Worm (Caenorhabditis elegans) whole organism, L2 larva: Measurements from ENCODE around the gene F46G10.2.

Experiments used
- C34F6.9 ChIP-seq: fragments of 150-350 bp; optimal IDR thresholded peaks from 2 replicates; lab custom pipeline; 2014; ENCODE audit warnings: missing biosample characterization, missing genetic modification characterization
- Y55F3AM.14 ChIP-seq: fragments of 200-800 bp; sonication (Bioruptor generic); optimal IDR thresholded peaks from 2 replicates; lab custom pipeline; 2018; ENCODE audit warnings: mild to moderate bottlenecking, missing genetic modification characterization, missing compliant biosample characterization
- ZK546.5 ChIP-seq: sonication (generic microtip); optimal IDR thresholded peaks from 2 replicates; lab custom pipeline; 2017; ENCODE audit warnings: missing biosample characterization, missing genetic modification characterization
- ceh-16 ChIP-seq: fragments of 150-350 bp; optimal IDR thresholded peaks from 2 replicates; lab custom pipeline; 2014; ENCODE audit warnings: missing biosample characterization, missing genetic modification characterization
- ceh-82 ChIP-seq: fragments of 150-350 bp; optimal IDR thresholded peaks from 2 replicates; lab custom pipeline; 2014; ENCODE audit warnings: missing biosample characterization, missing genetic modification characterization
- crh-2 ChIP-seq: sonication (generic microtip); optimal IDR thresholded peaks from 2 replicates; lab custom pipeline; 2017; ENCODE audit warnings: missing biosample characterization, missing genetic modification characterization
- elt-3 ChIP-seq: sonication (generic microtip); optimal IDR thresholded peaks from 2 replicates; lab custom pipeline; 2017; ENCODE audit warnings: missing biosample characterization, missing genetic modification characterization
- fos-1 ChIP-seq: fragments of 150-350 bp; optimal IDR thresholded peaks from 2 replicates; lab custom pipeline; 2014; ENCODE audit warnings: missing biosample characterization, missing genetic modification characterization
- gmeb-1 ChIP-seq: fragments of 150-350 bp; optimal IDR thresholded peaks from 2 replicates; lab custom pipeline; 2014; ENCODE audit warnings: missing biosample characterization, missing genetic modification characterization
- lin-39 ChIP-seq: fragments of 150-350 bp; optimal IDR thresholded peaks from 2 replicates; lab custom pipeline; 2014; ENCODE audit warnings: missing biosample characterization, missing genetic modification reagents, missing genetic modification characterization
- lsy-2 ChIP-seq, 2 experiments: fragments of 150-350 bp in 1 of 2; sonication (generic microtip) in 1 of 2; optimal IDR thresholded peaks; 2 replicates each; lab custom pipeline; 2014 to 2017; ENCODE audit warnings: missing biosample characterization in 2 of 2, missing genetic modification characterization in 2 of 2
- mab-5 ChIP-seq: fragments of 150-350 bp; optimal IDR thresholded peaks from 2 replicates; lab custom pipeline; 2014; ENCODE audit warnings: missing biosample characterization, missing genetic modification characterization
- mbf-1 ChIP-seq: sonication (generic microtip); optimal IDR thresholded peaks from 2 replicates; lab custom pipeline; 2017; ENCODE audit warnings: missing biosample characterization, missing genetic modification characterization
- mdl-1 ChIP-seq, 2 experiments: fragments of 150-350 bp in 1 of 2; sonication (generic microtip) in 1 of 2; optimal IDR thresholded peaks; 2 replicates each; lab custom pipeline; 2017; ENCODE audit warnings: missing biosample characterization in 2 of 2, missing genetic modification characterization in 2 of 2
- nhr-10 ChIP-seq: sonication (generic microtip); optimal IDR thresholded peaks from 2 replicates; lab custom pipeline; 2017; ENCODE audit warnings: missing biosample characterization, missing genetic modification characterization
- nhr-11 ChIP-seq: fragments of 150-350 bp; optimal IDR thresholded peaks from 2 replicates; lab custom pipeline; 2014; ENCODE audit warnings: missing biosample characterization, missing genetic modification characterization
- nhr-12 ChIP-seq: fragments of 150-350 bp; optimal IDR thresholded peaks from 2 replicates; lab custom pipeline; 2014; ENCODE audit warnings: missing biosample characterization, missing genetic modification characterization
- nhr-129 ChIP-seq: fragments of 150-350 bp; optimal IDR thresholded peaks from 2 replicates; lab custom pipeline; 2014; ENCODE audit warnings: missing biosample characterization, missing genetic modification characterization
- nhr-21 ChIP-seq: fragments of 150-350 bp; optimal IDR thresholded peaks from 2 replicates; lab custom pipeline; 2014; ENCODE audit warnings: missing biosample characterization, missing genetic modification characterization
- nhr-23 ChIP-seq: fragments of 150-350 bp; optimal IDR thresholded peaks from 2 replicates; lab custom pipeline; 2014; ENCODE audit warnings: missing biosample characterization, missing genetic modification reagents, missing genetic modification characterization
- nhr-25 ChIP-seq: fragments of 150-350 bp; sonication (generic microtip); optimal IDR thresholded peaks from 3 replicates; lab custom pipeline; 2014; ENCODE audit warnings: missing biosample characterization, missing genetic modification characterization
- nhr-6 ChIP-seq: fragments of 150-350 bp; optimal IDR thresholded peaks from 2 replicates; lab custom pipeline; 2014; ENCODE audit warnings: missing biosample characterization, missing genetic modification characterization
- nhr-77 ChIP-seq: fragments of 150-350 bp; optimal IDR thresholded peaks from 2 replicates; lab custom pipeline; 2014; ENCODE audit warnings: missing biosample characterization, missing genetic modification characterization
- sem-4 ChIP-seq: fragments of 150-350 bp; optimal IDR thresholded peaks from 2 replicates; lab custom pipeline; 2014; ENCODE audit warnings: missing biosample characterization, missing genetic modification reagents, missing genetic modification characterization
- sma-9 ChIP-seq, 2 experiments: fragments of 150-350 bp in 1 of 2; sonication (generic microtip) in 1 of 2; optimal IDR thresholded peaks; 2 replicates each; lab custom pipeline; 2014 to 2016; ENCODE audit warnings: missing genetic modification characterization in 2 of 2, mild to moderate bottlenecking in 1 of 2, missing biosample characterization in 1 of 2, missing compliant biosample characterization in 1 of 2, missing genetic modification reagents in 1 of 2, moderate library complexity in 1 of 2
- snpc-4 ChIP-seq: fragments of 150-350 bp; optimal IDR thresholded peaks from 2 replicates; lab custom pipeline; 2014; ENCODE audit warnings: missing biosample characterization, missing genetic modification characterization
- unc-39 ChIP-seq: fragments of 150-350 bp; optimal IDR thresholded peaks from 2 replicates; lab custom pipeline; 2014; ENCODE audit warnings: missing biosample characterization, missing genetic modification characterization
- unc-55 ChIP-seq: fragments of 150-350 bp; sonication (generic microtip); optimal IDR thresholded peaks from 3 replicates; lab custom pipeline; 2014; ENCODE audit warnings: missing biosample characterization, missing genetic modification reagents, missing genetic modification characterization
- unc-62 ChIP-seq: fragments of 150-350 bp; optimal IDR thresholded peaks from 2 replicates; lab custom pipeline; 2014; ENCODE audit warnings: missing biosample characterization, missing genetic modification reagents, missing genetic modification characterization
- ztf-1 ChIP-seq: fragments of 200-800 bp; sonication (Bioruptor generic); conservative IDR thresholded peaks from 2 replicates; pipeline ENCODE4 v1.3.6; 2022; ENCODE audit warnings: missing genetic modification characterization, missing compliant biosample characterization
- ztf-4 ChIP-seq: fragments of 150-350 bp; optimal IDR thresholded peaks from 2 replicates; lab custom pipeline; 2014; ENCODE audit warnings: missing biosample characterization, missing genetic modification characterization

The F46G10.2 gene

ce11 chrX:13331386-13331785, 8.6 kb downstream of the F46G10.2 start, which contains the start of gene sir-2.3:
sir-2.3 (plus strand) TSS chrX:13331686.
- no peak for TF ChIP-seq mbf-1 (tag; lab: Kevin White, UChicago)

- no peak for TF ChIP-seq elt-3 (tag; lab: Kevin White, UChicago)
- peak; percentile 15 for TF ChIP-seq crh-2
- TF ChIP-seq fos-1 (tag; lab: Kevin White, UChicago): peak; percentile 92
- TF ChIP-seq unc-62 (GFP tag; lab: Kevin White, UChicago): no peak
Measured at ce11 chrX:13333835-13334234, 11.1 kb downstream of the F46G10.2 start, which contains the start of gene F46G10.4. F46G10.4 (plus strand) TSS chrX:13334046.

ce11 chrX:13337000-13337399, 14.2 kb downstream of the F46G10.2 start:
- no peak for TF ChIP-seq nhr-6 (tag; lab: Kevin White, UChicago)
- TF ChIP-seq elt-3 (tag; lab: Kevin White, UChicago): no peak
- TF ChIP-seq mab-5: peak; percentile 32
- peak; percentile 15 for TF ChIP-seq C34F6.9
- no peak for TF ChIP-seq ZK546.5 (tag; lab: Kevin White, UChicago)
- TF ChIP-seq nhr-129 (tag; lab: Kevin White, UChicago): peak; percentile 66
- no peak for TF ChIP-seq sma-9 (GFP tag; optimal IDR thresholded peaks at IDR 0.05; lab: Kevin White, UChicago)
- no peak for TF ChIP-seq sma-9 (tag; optimal IDR thresholded peaks at IDR 0.05; lab: Kevin White, UChicago)
- TF ChIP-seq mdl-1 (tag; optimal IDR thresholded peaks at IDR 0.05; lab: Kevin White, UChicago): peak in 1 of 2 experiments; percentile 15
- TF ChIP-seq ztf-4: no peak
- peak; percentile 18 for TF ChIP-seq sem-4 (tag; lab: Kevin White, UChicago)
- no peak for TF ChIP-seq gmeb-1 (tag; lab: Kevin White, UChicago)
- no peak for TF ChIP-seq lin-39 (tag; lab: Kevin White, UChicago)

- TF ChIP-seq nhr-129 (tag; lab: Kevin White, UChicago): no peak
- no peak for TF ChIP-seq nhr-77 (tag; lab: Kevin White, UChicago)
- no peak for TF ChIP-seq fos-1 (tag; lab: Kevin White, UChicago)
- no peak for TF ChIP-seq nhr-25
- TF ChIP-seq Y55F3AM.14: no peak
- no peak for TF ChIP-seq mbf-1 (tag; lab: Kevin White, UChicago)
- no peak for TF ChIP-seq ceh-82 (tag; lab: Kevin White, UChicago)
- TF ChIP-seq C34F6.9: no peak
- TF ChIP-seq nhr-12 (tag; lab: Kevin White, UChicago): no peak
- no peak for TF ChIP-seq mab-5
- no peak for TF ChIP-seq nhr-10 (tag; lab: Kevin White, UChicago)
- no peak for TF ChIP-seq mdl-1 (tag; optimal IDR thresholded peaks at IDR 0.05; lab: Kevin White, UChicago)
- TF ChIP-seq nhr-21 (tag; lab: Kevin White, UChicago): no peak
- no peak for TF ChIP-seq lsy-2 (tag; optimal IDR thresholded peaks at IDR 0.05; lab: Kevin White, UChicago)
- no peak for TF ChIP-seq ztf-1 (GFP tag; lab: Robert Waterston, UW)
- TF ChIP-seq ceh-16: no peak
- no peak for TF ChIP-seq sma-9 (GFP tag; optimal IDR thresholded peaks at IDR 0.05; lab: Kevin White, UChicago)
- no peak for TF ChIP-seq sma-9 (tag; optimal IDR thresholded peaks at IDR 0.05; lab: Kevin White, UChicago)
- TF ChIP-seq unc-62 (GFP tag; lab: Kevin White, UChicago): no peak
- TF ChIP-seq snpc-4 (tag; lab: Kevin White, UChicago): no peak
- no peak for TF ChIP-seq nhr-6 (tag; lab: Kevin White, UChicago)
- TF ChIP-seq, all 48 proteins: peak for 0
Measured at ce11 chrX:13337728-13338127, 15.0 kb downstream of the F46G10.2 start, which contains the start of gene ptr-24. ptr-24 (plus strand) TSS chrX:13338028.

- TF ChIP-seq unc-55 (GFP tag; lab: Kevin White, UChicago) (no peak), nhr-11 (tag; lab: Kevin White, UChicago) (no peak), nhr-23 (tag; lab: Kevin White, UChicago) (no peak), unc-39 (tag; lab: Kevin White, UChicago) (no peak), ZK546.5 (tag; lab: Kevin White, UChicago) (no peak), unc-62 (GFP tag; lab: Kevin White, UChicago) (no peak), snpc-4 (tag; lab: Kevin White, UChicago) (no peak), fos-1 (tag; lab: Kevin White, UChicago) (peak; percentile 28)
Measured at ce11 chrX:13339029-13339626, 16.4 kb downstream of the F46G10.2 start.
